Fruit fly (Drosophila melanogaster) whole organism, embryonic: Measurements from ENCODE around the gene Cad74A.

Source experiments
- Ada2b ChIP-seq: fragments of 200-800 bp; sonication (Bioruptor generic); IDR thresholded peaks from 2 replicates; pipeline ENCODE4 v1.3.6; 2022; ENCODE audit warnings: missing biosample characterization, missing genetic modification characterization
- BEAF-32 ChIP-seq: fragments of 200-800 bp; sonication (Bioruptor generic); optimal IDR thresholded peaks from 3 replicates; lab custom pipeline; 2017; ENCODE audit warnings: missing biosample characterization, missing genetic modification characterization, mild to moderate bottlenecking, moderate library complexity, missing genetic modification reagents
- CG11723 ChIP-seq: fragments of 200-800 bp; sonication (Bioruptor generic); optimal IDR thresholded peaks from 2 replicates; lab custom pipeline; 2017; ENCODE audit warnings: missing biosample characterization, mild to moderate bottlenecking, missing genetic modification characterization
- CG6854 ChIP-seq: fragments of 200-800 bp; sonication (Bioruptor generic); optimal IDR thresholded peaks from 3 replicates; lab custom pipeline; 2017; ENCODE audit warnings: missing biosample characterization, mild to moderate bottlenecking, missing genetic modification characterization
- Hmx ChIP-seq: fragments of 200-800 bp; sonication (Bioruptor generic); optimal IDR thresholded peaks from 2 replicates; lab custom pipeline; 2016; ENCODE audit warnings: missing biosample characterization, missing genetic modification characterization
- Mad ChIP-seq: fragments of 200-800 bp; sonication (Bioruptor generic); optimal IDR thresholded peaks from 2 replicates; lab custom pipeline; 2016; ENCODE audit warnings: missing biosample characterization, missing genetic modification characterization
- Six4 ChIP-seq: fragments of 200-800 bp; sonication (Bioruptor generic); optimal IDR thresholded peaks from 2 replicates; lab custom pipeline; 2016; ENCODE audit warnings: missing biosample characterization, missing genetic modification characterization

DNA sequence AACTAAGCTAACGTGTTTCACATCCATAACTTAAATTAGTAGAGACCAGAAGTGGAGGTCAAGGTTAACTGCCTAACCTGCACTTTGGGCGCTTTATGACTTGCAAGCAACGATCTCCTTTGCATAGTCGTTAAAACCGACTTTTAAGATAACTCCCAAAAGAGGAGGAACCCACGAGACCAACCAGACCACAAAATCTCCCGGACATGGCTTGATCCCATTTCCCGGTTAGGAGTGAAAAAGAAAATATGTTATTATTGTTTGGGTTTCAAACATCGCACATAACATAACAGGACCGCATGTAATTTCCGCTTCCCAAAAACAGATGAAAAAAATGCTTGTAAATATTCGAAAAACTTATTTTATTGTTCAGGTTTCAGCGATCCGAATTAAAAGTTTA, 4.0 kb upstream of the Cad74A start:
- no peak for TF ChIP-seq BEAF-32 (GFP tag; lab: Kevin White, UChicago)
- TF ChIP-seq Mad (GFP tag; lab: Kevin White, UChicago), result no peak
- TF ChIP-seq Ada2b (GFP tag; lab: Robert Waterston, UW), result no peak
- no peak for TF ChIP-seq Six4
- TF ChIP-seq Hmx (GFP tag; lab: Kevin White, UChicago), result no peak
- no peak for TF ChIP-seq CG11723 (GFP tag; lab: Kevin White, UChicago)
- no peak for TF ChIP-seq CG6854 (GFP tag; lab: Kevin White, UChicago)
